Worm (Caenorhabditis elegans) whole organism, L4 larva: ENCODE data around the gene C49C3.6.

ENCODE experiments used
- F37D6.2 ChIP-seq: sonication (generic microtip); optimal IDR thresholded peaks from 2 replicates; lab custom pipeline; 2016; ENCODE audit warnings: mild to moderate bottlenecking, missing genetic modification characterization, missing compliant biosample characterization
- F44E2.7 ChIP-seq: fragments of 200-800 bp; sonication (Bioruptor generic); IDR thresholded peaks from 2 replicates; pipeline ENCODE4 v2.1.2; 2022; ENCODE audit warnings: missing genetic modification characterization, missing compliant biosample characterization
- R02D3.7 ChIP-seq: fragments of 150-350 bp; sonication (generic microtip); optimal IDR thresholded peaks from 3 replicates; lab custom pipeline; 2014; ENCODE audit warnings: missing biosample characterization, missing genetic modification characterization
- T26A8.4 ChIP-seq: fragments of 200-800 bp; sonication (Bioruptor generic); IDR thresholded peaks from 2 replicates; pipeline ENCODE4 v1.3.6; 2022; ENCODE audit warnings: missing genetic modification characterization, missing compliant biosample characterization
- Y105C5A.15 ChIP-seq: fragments of 200-800 bp; sonication (Bioruptor generic); IDR thresholded peaks from 2 replicates; pipeline ENCODE4 v1.3.6; 2022; ENCODE audit warnings: missing genetic modification characterization, missing compliant biosample characterization
- Y5F2A.4 ChIP-seq: fragments of 200-800 bp; sonication (Bioruptor generic); optimal IDR thresholded peaks from 2 replicates; lab custom pipeline; 2018; ENCODE audit warnings: mild to moderate bottlenecking, missing genetic modification characterization, missing compliant biosample characterization
- ZK546.5 ChIP-seq, 2 experiments: sonication (generic microtip); optimal IDR thresholded peaks; 2 replicates each; lab custom pipeline; 2017; ENCODE audit warnings: missing biosample characterization in 2 of 2, missing genetic modification characterization in 2 of 2
- aha-1 ChIP-seq: fragments of 150-350 bp; peaks from one replicate; lab custom pipeline; 2014; ENCODE audit warnings: missing biosample characterization, missing genetic modification characterization
- ama-1 ChIP-seq: fragments of 150-350 bp; optimal IDR thresholded peaks from 2 replicates; lab custom pipeline; 2014; ENCODE audit warnings: inconsistent platforms, mixed read lengths
- arid-1 ChIP-seq: fragments of 200-800 bp; sonication (Bioruptor generic); conservative IDR thresholded peaks from 2 replicates; pipeline ENCODE4 v1.3.6; 2022; ENCODE audit warnings: missing genetic modification reagents, missing genetic modification characterization, missing compliant biosample characterization
- attf-4 ChIP-seq: sonication (generic microtip); optimal IDR thresholded peaks from 3 replicates; lab custom pipeline; 2017; ENCODE audit warnings: missing biosample characterization, missing genetic modification characterization
- ceh-28 ChIP-seq: fragments of 150-350 bp; optimal IDR thresholded peaks from 2 replicates; lab custom pipeline; 2014; ENCODE audit warnings: missing biosample characterization, missing genetic modification reagents, missing genetic modification characterization
- ceh-44 ChIP-seq: fragments of 200-800 bp; sonication (Bioruptor generic); IDR thresholded peaks from 2 replicates; pipeline ENCODE4 v1.3.6; 2022; ENCODE audit warnings: missing genetic modification reagents, missing genetic modification characterization, missing compliant biosample characterization
- cey-2 ChIP-seq: sonication (generic microtip); optimal IDR thresholded peaks from 3 replicates; lab custom pipeline; 2017; ENCODE audit warnings: missing genetic modification characterization, mild to moderate bottlenecking, missing compliant biosample characterization, antibody characterized with exemption, borderline replicate concordance; ENCODE audit not compliant: insufficient read depth
- ctbp-1 ChIP-seq: fragments of 200-800 bp; sonication (Bioruptor generic); IDR thresholded peaks from 2 replicates; pipeline ENCODE4 v1.3.6; 2022; ENCODE audit warnings: missing genetic modification reagents, missing genetic modification characterization, missing compliant biosample characterization
- daf-16 ChIP-seq, 3 experiments: sonication (generic microtip); optimal IDR thresholded peaks; 2 replicates each; lab custom pipeline; 2016 to 2017; ENCODE audit warnings: missing genetic modification characterization in 3 of 3, missing genetic modification reagents in 3 of 3, mild to moderate bottlenecking in 2 of 3, missing compliant biosample characterization in 2 of 3, missing biosample characterization in 1 of 3, moderate library complexity in 1 of 3
- daf-8 ChIP-seq: fragments of 200-800 bp; sonication (Bioruptor generic); IDR thresholded peaks from 2 replicates; pipeline ENCODE4 v1.3.6; 2022; ENCODE audit warnings: missing genetic modification characterization, missing compliant biosample characterization
- dmd-6 ChIP-seq: fragments of 200-800 bp; sonication (Bioruptor generic); IDR thresholded peaks from 2 replicates; pipeline ENCODE4 v1.3.6; 2022; ENCODE audit warnings: missing genetic modification reagents, missing genetic modification characterization, missing compliant biosample characterization
- dmd-9 ChIP-seq: fragments of 200-800 bp; sonication (Bioruptor generic); IDR thresholded peaks from 2 replicates; pipeline ENCODE4 v1.3.6; 2022; ENCODE audit warnings: missing genetic modification reagents, missing genetic modification characterization, missing compliant biosample characterization
- gei-8 ChIP-seq: fragments of 200-800 bp; sonication (Bioruptor generic); optimal IDR thresholded peaks from 2 replicates; lab custom pipeline; 2018; ENCODE audit warnings: mild to moderate bottlenecking, missing genetic modification characterization, missing compliant biosample characterization
- hif-1 ChIP-seq, 2 experiments: sonication (generic microtip); optimal IDR thresholded peaks; 2 replicates each; lab custom pipeline; 2016 to 2017; ENCODE audit warnings: missing compliant biosample characterization in 2 of 2, missing genetic modification characterization in 2 of 2, missing genetic modification reagents in 2 of 2, missing genotype in 2 of 2, mild to moderate bottlenecking in 1 of 2
- hlh-11 ChIP-seq: fragments of 200-800 bp; sonication (Bioruptor generic); optimal IDR thresholded peaks from 2 replicates; lab custom pipeline; 2018; ENCODE audit warnings: mild to moderate bottlenecking, missing genetic modification characterization, missing compliant biosample characterization
- lin-1 ChIP-seq: fragments of 200-800 bp; sonication (Bioruptor generic); IDR thresholded peaks from 2 replicates; pipeline ENCODE4 v1.3.6; 2022; ENCODE audit warnings: missing genetic modification reagents, missing genetic modification characterization, missing compliant biosample characterization
- lin-13 ChIP-seq: fragments of 150-350 bp; optimal IDR thresholded peaks from 2 replicates; lab custom pipeline; 2014; ENCODE audit warnings: missing biosample characterization, missing genetic modification reagents, missing genetic modification characterization
- lin-29 ChIP-seq: fragments of 200-800 bp; sonication (Bioruptor generic); IDR thresholded peaks from 2 replicates; pipeline ENCODE4 v1.3.6; 2022; ENCODE audit warnings: missing genetic modification reagents, missing genetic modification characterization, missing compliant biosample characterization
- madf-5 ChIP-seq, 2 experiments: fragments of 200-800 bp; sonication (Bioruptor generic); IDR thresholded peaks; 2 replicates each; pipeline ENCODE4 v1.3.6; 2022; ENCODE audit warnings: missing compliant biosample characterization in 2 of 2, missing genetic modification characterization in 2 of 2
- mdl-1 ChIP-seq, 2 experiments: fragments of 150-350 bp in 1 of 2; sonication (generic microtip) in 1 of 2; optimal IDR thresholded peaks; 2 replicates each; lab custom pipeline; 2014 to 2017; ENCODE audit warnings: missing biosample characterization in 2 of 2, missing genetic modification characterization in 2 of 2
- mep-1 ChIP-seq: fragments of 150-350 bp; sonication (generic microtip); optimal IDR thresholded peaks from 3 replicates; lab custom pipeline; 2014; ENCODE audit warnings: missing biosample characterization, missing genetic modification characterization
- nhr-10 ChIP-seq: fragments of 150-350 bp; optimal IDR thresholded peaks from 2 replicates; lab custom pipeline; 2014; ENCODE audit warnings: missing biosample characterization, missing genetic modification characterization
- nhr-237 ChIP-seq: sonication (generic microtip); optimal IDR thresholded peaks from 2 replicates; lab custom pipeline; 2017; ENCODE audit warnings: missing biosample characterization, missing genetic modification characterization
- nhr-25 ChIP-seq: sonication (generic microtip); optimal IDR thresholded peaks from 2 replicates; lab custom pipeline; 2017; ENCODE audit warnings: missing genetic modification characterization, mild to moderate bottlenecking, missing compliant biosample characterization, antibody characterized with exemption, moderate library complexity, borderline replicate concordance; ENCODE audit not compliant: insufficient read depth
- nhr-28 ChIP-seq: fragments of 150-350 bp; optimal IDR thresholded peaks from 2 replicates; lab custom pipeline; 2014; ENCODE audit warnings: missing biosample characterization, missing genetic modification characterization
- nhr-41 ChIP-seq: fragments of 200-800 bp; sonication (Bioruptor generic); IDR thresholded peaks from 2 replicates; pipeline ENCODE4 v1.3.6; 2022; ENCODE audit warnings: missing genetic modification reagents, missing genetic modification characterization, missing compliant biosample characterization
- nhr-6 ChIP-seq: fragments of 150-350 bp; optimal IDR thresholded peaks from 2 replicates; lab custom pipeline; 2014; ENCODE audit warnings: missing biosample characterization, missing genetic modification characterization
- nhr-76 ChIP-seq: fragments of 150-350 bp; optimal IDR thresholded peaks from 2 replicates; lab custom pipeline; 2014; ENCODE audit warnings: missing biosample characterization, missing genetic modification characterization
- nhr-77 ChIP-seq: fragments of 150-350 bp; optimal IDR thresholded peaks from 2 replicates; lab custom pipeline; 2014; ENCODE audit warnings: missing biosample characterization, missing genetic modification characterization
- pqm-1 ChIP-seq: sonication (generic microtip); optimal IDR thresholded peaks from 2 replicates; lab custom pipeline; 2017; ENCODE audit warnings: missing biosample characterization, missing genetic modification characterization
- sdz-12 ChIP-seq: fragments of 200-800 bp; sonication (Bioruptor generic); optimal IDR thresholded peaks from 2 replicates; lab custom pipeline; 2018; ENCODE audit warnings: mild to moderate bottlenecking, missing genetic modification characterization, missing compliant biosample characterization
- snpc-4 ChIP-seq: fragments of 150-350 bp; optimal IDR thresholded peaks from 2 replicates; lab custom pipeline; 2014; ENCODE audit warnings: missing biosample characterization, missing genetic modification characterization
- unc-62 ChIP-seq, 3 experiments: fragments of 150-350 bp in 1 of 3; sonication (generic microtip); optimal IDR thresholded peaks in 2 of 3; peaks in 1 of 3; 1 replicate in 1 of 3; 2 replicates in 2 of 3; lab custom pipeline; 2014 to 2017; ENCODE audit warnings: missing biosample characterization in 3 of 3, missing genetic modification characterization in 3 of 3, missing genetic modification reagents in 3 of 3, missing genotype in 1 of 3
- zag-1 ChIP-seq: fragments of 150-350 bp; optimal IDR thresholded peaks from 2 replicates; lab custom pipeline; 2014; ENCODE audit warnings: missing biosample characterization, missing genetic modification characterization
- zfp-3 ChIP-seq: fragments of 200-800 bp; sonication (Bioruptor generic); conservative IDR thresholded peaks from 2 replicates; pipeline ENCODE4 v1.3.6; 2022; ENCODE audit warnings: missing genetic modification reagents, missing genetic modification characterization, missing compliant biosample characterization

The C49C3.6 gene

ce11 chrIV:17338920-17339510 is 7.7 kb downstream of the C49C3.6 start, which contains the start of gene C49C3.10 (continued):
- TF ChIP-seq hlh-11 (tag; lab: Kevin White, UChicago) (peak; percentile 54), arid-1 (no peak), F44E2.7 (GFP tag; lab: Robert Waterston, UW) (no peak), mep-1 (no peak), attf-4 (tag; lab: Kevin White, UChicago) (no peak), F37D6.2 (tag; lab: Kevin White, UChicago) (no peak), unc-62 (GFP tag; optimal IDR thresholded peaks at IDR 0.05 in 1 of 2; lab: Kevin White, UChicago) (peak in 1 of 2 experiments; percentile 20), unc-62 (tag; optimal IDR thresholded peaks at IDR 0.05; lab: Kevin White, UChicago) (no peak), dmd-6 (GFP tag; lab: Robert Waterston, UW) (peak; percentile 46), nhr-77 (peak; percentile 79), lin-29 (GFP tag; lab: Robert Waterston, UW) (no peak), ama-1 (no peak)

DNA sequence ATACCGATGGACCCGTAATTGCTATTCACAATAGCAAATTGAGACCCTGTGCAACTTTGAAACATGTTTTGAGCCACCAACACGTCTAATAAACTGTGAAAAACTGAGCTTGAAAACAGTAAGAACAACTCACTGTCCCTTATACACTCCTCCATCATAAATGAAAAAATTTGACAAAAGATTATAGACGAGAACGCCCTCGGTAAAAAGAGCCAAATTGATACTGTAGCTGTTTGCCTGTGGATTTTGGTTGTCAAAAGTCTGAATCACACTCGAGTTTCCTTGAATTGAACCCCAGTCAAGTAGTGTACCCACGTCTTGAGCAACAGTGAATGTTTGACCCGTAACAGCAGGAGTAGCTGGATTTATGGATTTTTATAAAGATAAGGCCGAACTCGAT is 9.7 kb downstream of the C49C3.6 start:
- TF ChIP-seq R02D3.7 (tag; lab: Kevin White, UChicago) (no peak), ZK546.5 (tag; optimal IDR thresholded peaks at IDR 0.05; lab: Kevin White, UChicago) (no peak), unc-62 (GFP tag; optimal IDR thresholded peaks at IDR 0.05 in 1 of 2; lab: Kevin White, UChicago) (peak in 1 of 2 experiments; percentile 95), unc-62 (tag; optimal IDR thresholded peaks at IDR 0.05; lab: Kevin White, UChicago) (no peak), zfp-3 (GFP tag; lab: Robert Waterston, UW) (no peak)
- TF ChIP-seq, all 104 proteins: peak for 1

DNA sequence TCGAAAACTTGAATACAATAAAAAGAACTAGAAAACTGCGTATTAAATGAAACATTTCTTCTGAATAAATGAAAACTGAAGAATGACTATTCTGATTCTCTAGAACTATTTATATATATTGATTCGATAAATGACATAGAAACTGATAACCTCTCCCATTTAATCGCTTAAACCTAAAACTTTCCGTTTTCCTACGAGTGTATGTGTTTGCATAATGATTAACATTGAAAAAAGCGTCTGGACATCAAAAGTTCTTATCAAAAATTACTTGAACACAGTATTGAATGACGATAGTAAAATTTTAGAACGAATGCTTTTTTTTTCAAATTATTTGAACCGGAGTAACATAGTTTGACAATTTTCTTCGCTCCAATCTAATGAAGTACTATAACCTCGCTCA is 10.9 kb downstream of the C49C3.6 start, which contains the start of gene C49C3.9:
C49C3.9 (minus strand) TSS at position 136 of the 400 bp plus-strand sequence.
- TF ChIP-seq mdl-1 (tag; optimal IDR thresholded peaks at IDR 0.05; lab: Kevin White, UChicago): no peak
- peak; percentile 76 for TF ChIP-seq nhr-28
- TF ChIP-seq daf-16 (GFP tag; optimal IDR thresholded peaks at IDR 0.05; lab: Kevin White, UChicago): no peak
- no peak for TF ChIP-seq daf-16 (tag; optimal IDR thresholded peaks at IDR 0.05; lab: Kevin White, UChicago)
- peak; percentile 99 for TF ChIP-seq pqm-1 (tag; lab: Kevin White, UChicago)
- no peak for TF ChIP-seq ctbp-1 (GFP tag; lab: Robert Waterston, UW)
- peak; percentile 77; the same call in 1 of the 2 replicates for TF ChIP-seq lin-1 (GFP tag; lab: Robert Waterston, UW)
- TF ChIP-seq ceh-28 (tag; lab: Kevin White, UChicago): no peak
- TF ChIP-seq zag-1 (tag; lab: Kevin White, UChicago): no peak
- TF ChIP-seq dmd-6 (GFP tag; lab: Robert Waterston, UW): peak; percentile 74
- no peak for TF ChIP-seq hif-1 (tag; optimal IDR thresholded peaks at IDR 0.05; lab: Kevin White, UChicago)
- peak; percentile 83; the same call in 1 of the 2 replicates for TF ChIP-seq nhr-41 (GFP tag; lab: Robert Waterston, UW)

DNA sequence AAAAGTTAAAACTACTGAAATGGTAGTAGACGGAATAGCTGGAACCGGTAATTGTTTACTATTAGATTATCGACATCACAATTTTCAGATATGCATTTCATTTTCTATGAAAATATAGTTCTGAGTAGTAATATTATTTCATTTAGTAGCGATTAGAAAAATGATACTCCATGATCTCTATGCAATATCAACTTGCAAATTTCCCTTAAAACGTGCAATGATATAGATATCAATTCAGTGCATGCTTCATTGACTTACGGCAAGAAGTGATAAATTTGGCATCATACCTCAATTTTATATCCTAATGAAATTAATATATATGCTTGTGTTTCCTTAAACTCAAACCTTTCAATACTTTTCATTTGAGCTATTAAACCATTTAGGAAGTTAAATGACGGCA is 11.3 kb downstream of the C49C3.6 start, which contains the start of gene C49C3.21:
C49C3.21 (plus strand) TSS at position 301 of the 400 bp plus-strand sequence.
- TF ChIP-seq daf-8 (GFP tag; lab: Robert Waterston, UW) (no peak), pqm-1 (tag; lab: Kevin White, UChicago) (no peak), nhr-76 (no peak), hlh-11 (tag; lab: Kevin White, UChicago) (no peak), aha-1 (tag; lab: Kevin White, UChicago) (no peak), nhr-6 (tag; lab: Kevin White, UChicago) (no peak)
- TF ChIP-seq, all 104 proteins: peak for 0

DNA sequence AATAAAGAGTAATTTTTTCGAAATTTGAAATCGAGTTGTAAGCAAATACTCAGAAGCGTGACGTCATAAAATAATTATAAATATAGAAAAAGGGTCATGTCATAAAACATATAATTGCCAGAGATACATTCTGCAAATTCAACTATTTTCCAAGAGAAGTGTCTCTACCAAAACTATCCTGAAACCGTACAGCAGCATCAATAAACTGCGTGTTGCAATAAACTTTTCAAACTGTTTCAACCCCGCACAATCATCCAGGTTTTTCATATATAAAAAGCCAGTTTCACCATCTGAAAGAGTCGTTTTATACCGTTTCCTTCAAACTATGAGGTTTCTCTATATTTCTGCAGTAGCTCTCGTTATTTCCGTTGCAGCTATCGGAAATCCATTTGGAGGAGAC is 12.2 kb downstream of the C49C3.6 start, which contains the start of gene C49C3.11:
C49C3.11 (plus strand) TSS at position 301 of the 400 bp plus-strand sequence.
- TF ChIP-seq madf-5 (GFP tag; IDR thresholded peaks at IDR 0.05; lab: Robert Waterston, UW) (no peak), ama-1 (no peak), dmd-9 (GFP tag; lab: Robert Waterston, UW) (no peak), cey-2 (tag; lab: Kevin White, UChicago) (no peak), nhr-237 (tag; lab: Kevin White, UChicago) (no peak), Y105C5A.15 (no peak), sdz-12 (GFP tag; lab: Kevin White, UChicago) (no peak), dmd-6 (GFP tag; lab: Robert Waterston, UW) (no peak), gei-8 (no peak), ceh-44 (no peak), nhr-25 (tag; lab: Kevin White, UChicago) (no peak), lin-13 (GFP tag; lab: Kevin White, UChicago) (no peak), Y5F2A.4 (GFP tag; lab: Kevin White, UChicago) (no peak), T26A8.4 (no peak), aha-1 (tag; lab: Kevin White, UChicago) (no peak), snpc-4 (no peak), nhr-10 (tag; lab: Kevin White, UChicago) (no peak)
- TF ChIP-seq, all 104 proteins: peak for 0
